Fruit fly (Drosophila melanogaster): ENCODE results near the gene pum.

The pum gene

DNA sequence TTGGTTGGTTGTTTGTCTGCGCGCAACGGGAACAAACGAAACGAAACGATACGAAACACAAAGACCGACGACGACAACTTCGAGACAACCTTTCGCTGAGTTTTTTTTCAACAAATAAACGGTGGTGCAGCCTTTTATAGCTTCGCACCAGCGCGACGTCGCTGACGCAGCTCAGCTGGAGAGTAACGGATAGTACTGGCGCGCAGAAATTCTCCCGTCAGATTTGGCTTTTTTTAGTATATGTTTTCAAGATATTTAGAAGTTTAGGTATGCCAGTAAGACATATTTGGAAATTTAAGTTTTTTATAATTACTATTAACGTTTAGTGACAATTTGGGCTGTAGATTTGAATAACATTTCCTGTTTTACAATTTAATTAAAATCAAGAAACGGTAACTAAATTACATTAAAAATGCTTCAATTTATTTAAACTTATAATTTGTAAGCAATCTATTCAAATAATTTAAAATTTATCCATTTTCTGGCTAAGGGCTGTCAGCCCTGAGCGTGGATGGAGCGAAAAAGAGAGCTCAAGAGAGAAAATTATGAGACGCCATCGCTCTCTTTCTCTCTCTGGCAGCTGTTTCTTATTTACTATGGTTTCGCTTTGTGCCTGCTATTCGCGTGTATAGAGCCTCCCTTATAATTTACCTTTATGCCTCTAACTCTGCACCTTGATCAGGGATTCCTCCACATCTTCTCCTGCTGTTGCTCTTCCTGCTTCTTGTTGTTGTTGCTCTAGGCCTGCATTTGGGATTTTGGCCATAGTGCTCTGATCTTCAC, 203.7 kb downstream of the pum start (continued):
- TF ChIP-seq Blimp-1 (GFP tag; optimal IDR thresholded peaks at IDR 0.05) (peak; percentile 73), Meics (GFP tag; optimal IDR thresholded peaks at IDR 0.05) (peak; percentile 92), eve (GFP tag; optimal IDR thresholded peaks at IDR 0.05) (peak in 1 of 2 experiments; percentile 93), Dfd (GFP tag; optimal IDR thresholded peaks at IDR 0.05) (no peak), Ada2b (GFP tag; IDR thresholded peaks at IDR 0.05) (0 out of 2 replicates have a peak, but pooled peaks have one; percentile 38), cas (GFP tag; IDR thresholded peaks at IDR 0.05) (0 out of 2 replicates have a peak, but pooled peaks have one; percentile 21), CG43689 (GFP tag; IDR thresholded peaks at IDR 0.05) (no peak), BtbVII (GFP tag; optimal IDR thresholded peaks at IDR 0.05) (peak; percentile 87), ato (GFP tag; IDR thresholded peaks at IDR 0.05; ENCODE audit: partially characterized antibody) (no peak), pnt (GFP tag; optimal IDR thresholded peaks at IDR 0.05) (no peak), HmgD (GFP tag; optimal IDR thresholded peaks at IDR 0.05) (no peak), Spps (tag; optimal IDR thresholded peaks at IDR 0.05) (peak; percentile 48), CG8089 (GFP tag; optimal IDR thresholded peaks at IDR 0.05) (no peak), CG1603 (tag; optimal IDR thresholded peaks at IDR 0.05) (peak; percentile 43), CG7271 (tag; optimal IDR thresholded peaks at IDR 0.05) (peak; percentile 36), CG15479 (GFP tag; optimal IDR thresholded peaks at IDR 0.05) (peak; percentile 81), da (GFP tag; optimal IDR thresholded peaks at IDR 0.05) (no peak), CG6791 (GFP tag; IDR thresholded peaks at IDR 0.05; ENCODE audit: partially characterized antibody) (no peak), CG16815 (GFP tag; optimal IDR thresholded peaks at IDR 0.05) (peak; percentile 41), sug (tag; optimal IDR thresholded peaks at IDR 0.05) (peak; percentile 89), TFAM (GFP tag; optimal IDR thresholded peaks at IDR 0.05) (no peak), CG13624 (GFP tag; optimal IDR thresholded peaks at IDR 0.05) (peak; percentile 69), CG7839 (tag; optimal IDR thresholded peaks at IDR 0.05) (peak; percentile 88), jing (GFP tag; optimal IDR thresholded peaks at IDR 0.05) (peak; percentile 14), Nf-YB (GFP tag; optimal IDR thresholded peaks at IDR 0.05) (peak; percentile 79), CG18764 (GFP tag; optimal IDR thresholded peaks at IDR 0.05) (peak; percentile 26), CG4328 (GFP tag; optimal IDR thresholded peaks at IDR 0.05) (peak; percentile 81), CG16863 (GFP tag; optimal IDR thresholded peaks at IDR 0.05) (peak; percentile 25), crp (GFP tag; optimal IDR thresholded peaks at IDR 0.05) (peak; percentile 47 to 78), ro (GFP tag; IDR thresholded peaks at IDR 0.05) (no peak), Xbp1 (GFP tag; optimal IDR thresholded peaks at IDR 0.05) (peak; percentile 65), CG11504 (tag; optimal IDR thresholded peaks at IDR 0.05) (peak; percentile 88), stwl (tag; optimal IDR thresholded peaks at IDR 0.05) (no peak), Drgx (GFP tag; IDR thresholded peaks at IDR 0.05) (peak; percentile 76), lola (GFP tag; optimal IDR thresholded peaks at IDR 0.05) (peak in 1 of 3 experiments; percentile 92), Aef1 (GFP tag; IDR thresholded peaks at IDR 0.05) (peak; percentile 46; the same call in 2 of the 3 replicates), Ets97D (GFP tag; optimal IDR thresholded peaks at IDR 0.05) (no peak), Atf-2 (GFP tag; optimal IDR thresholded peaks at IDR 0.05) (peak; percentile 46), mam (GFP tag; optimal IDR thresholded peaks at IDR 0.05) (peak; percentile 8), caup (GFP tag; optimal IDR thresholded peaks at IDR 0.05; ENCODE audit: severe bottlenecking) (peak; percentile 83), CG10565 (GFP tag; optimal IDR thresholded peaks at IDR 0.05) (no peak), Stat92E (GFP tag; optimal IDR thresholded peaks at IDR 0.05) (peak in 1 of 3 experiments; percentile 83), Hand (GFP tag; optimal IDR thresholded peaks at IDR 0.05) (peak; percentile 83), CG9437 (GFP tag; optimal IDR thresholded peaks at IDR 0.05) (peak; percentile 82), ewg (GFP tag; optimal IDR thresholded peaks at IDR 0.05) (peak; percentile 69), CG7963 (GFP tag; IDR thresholded peaks at IDR 0.05; ENCODE audit: partially characterized antibody) (no peak), Gsc (GFP tag; IDR thresholded peaks at IDR 0.05) (no peak)
